Fruit fly (Drosophila melanogaster) whole organism, wandering third instar larva: ENCODE data around the gene CG12115.

ENCODE experiments used
- Abd-B ChIP-seq: fragments of >200 bp; optimal IDR thresholded peaks from 2 replicates; lab custom pipeline; 2017; ENCODE audit warnings: missing biosample characterization, missing genetic modification characterization
- CG32264 ChIP-seq: fragments of 200-800 bp; sonication (Bioruptor generic); optimal IDR thresholded peaks from 2 replicates; lab custom pipeline; 2016; ENCODE audit warnings: missing biosample characterization, missing genetic modification characterization
- CG9705 ChIP-seq: fragments of 200-800 bp; sonication (Bioruptor generic); optimal IDR thresholded peaks from 2 replicates; lab custom pipeline; 2018; ENCODE audit warnings: missing biosample characterization, mild to moderate bottlenecking, missing genetic modification characterization
- CrebA ChIP-seq: fragments of 200-800 bp; sonication (Bioruptor generic); optimal IDR thresholded peaks from 2 replicates; lab custom pipeline; 2016; ENCODE audit warnings: missing biosample characterization, mild to moderate bottlenecking, missing genetic modification characterization, borderline replicate concordance
- Dfd ChIP-seq: fragments of >200 bp; optimal IDR thresholded peaks from 2 replicates; lab custom pipeline; 2017; ENCODE audit warnings: missing biosample characterization, missing genetic modification characterization
- Dif ChIP-seq: fragments of 200-275, 200-300 bp; sonication (Bioruptor generic); optimal IDR thresholded peaks from 2 replicates; lab custom pipeline; 2018; ENCODE audit warnings: missing biosample characterization, missing genetic modification characterization; ENCODE audit not compliant: partially characterized antibody
- GATAd ChIP-seq: sonication (Bioruptor generic); optimal IDR thresholded peaks from 2 replicates; lab custom pipeline; 2016; ENCODE audit warnings: missing biosample characterization, missing genetic modification characterization
- HLH106 ChIP-seq: fragments of 200-800 bp; optimal IDR thresholded peaks from 3 replicates; lab custom pipeline; 2019; ENCODE audit warnings: missing biosample characterization, mild to moderate bottlenecking, missing genetic modification characterization, moderate library complexity
- Hnf4 ChIP-seq: fragments of 200-800 bp; sonication (Bioruptor generic); optimal IDR thresholded peaks from 2 replicates; lab custom pipeline; 2016; ENCODE audit warnings: missing biosample characterization, mild to moderate bottlenecking, missing genetic modification characterization
- Hr78 ChIP-seq: fragments of >200 bp; optimal IDR thresholded peaks from 2 replicates; lab custom pipeline; 2017; ENCODE audit warnings: missing biosample characterization, missing genetic modification characterization
- Hr83 ChIP-seq: fragments of 200-300 bp; sonication (Bioruptor generic); optimal IDR thresholded peaks from 2 replicates; lab custom pipeline; 2016; ENCODE audit warnings: missing biosample characterization, mild to moderate bottlenecking, missing genetic modification characterization, moderate library complexity; ENCODE audit not compliant: poor library complexity, severe bottlenecking
- Jra ChIP-seq: sonication (Bioruptor generic); optimal IDR thresholded peaks from 2 replicates; lab custom pipeline; 2016; ENCODE audit warnings: missing biosample characterization, missing genetic modification characterization
- Mio ChIP-seq: sonication (Bioruptor generic); optimal IDR thresholded peaks from 2 replicates; lab custom pipeline; 2016; ENCODE audit warnings: missing biosample characterization, missing genetic modification characterization
- Myc ChIP-seq: fragments of >200 bp; optimal IDR thresholded peaks from 2 replicates; lab custom pipeline; 2017
- N ChIP-seq: fragments of >200 bp; optimal IDR thresholded peaks from 2 replicates; lab custom pipeline; 2018; ENCODE audit warnings: missing biosample characterization, missing external identifiers, missing genetic modification characterization
- OdsH ChIP-seq: fragments of 200-800 bp; sonication (Bioruptor generic); optimal IDR thresholded peaks from 2 replicates; lab custom pipeline; 2016; ENCODE audit warnings: missing biosample characterization, mild to moderate bottlenecking, missing genetic modification characterization
- Rel ChIP-seq, 2 experiments: fragments of 200-800 bp; sonication (Bioruptor generic) in 1 of 2; optimal IDR thresholded peaks; 2 replicates in 1 of 2; 3 replicates in 1 of 2; lab custom pipeline; 2016 to 2019; ENCODE audit warnings: mild to moderate bottlenecking in 2 of 2, missing biosample characterization in 2 of 2, missing genetic modification characterization in 2 of 2, moderate library complexity in 1 of 2
- Sp1 ChIP-seq: fragments of 200-800 bp; sonication (Bioruptor generic); optimal IDR thresholded peaks from 3 replicates; lab custom pipeline; 2019; ENCODE audit warnings: missing biosample characterization, mild to moderate bottlenecking, missing genetic modification characterization, moderate library complexity
- Vsx2 ChIP-seq: fragments of 200-300, 225-300 bp; sonication (Bioruptor generic); optimal IDR thresholded peaks from 2 replicates; lab custom pipeline; 2018; ENCODE audit warnings: missing biosample characterization, missing genetic modification characterization; ENCODE audit not compliant: partially characterized antibody
- br ChIP-seq: fragments of 200-800 bp; sonication (Bioruptor generic); optimal IDR thresholded peaks from 2 replicates; lab custom pipeline; 2016; ENCODE audit warnings: missing biosample characterization, missing genetic modification characterization
- brk ChIP-seq: fragments of 200-800 bp; sonication (Bioruptor generic); optimal IDR thresholded peaks from 2 replicates; lab custom pipeline; 2016; ENCODE audit warnings: missing biosample characterization, mild to moderate bottlenecking, missing genetic modification characterization
- dl ChIP-seq, 2 experiments: fragments of 175-275, 200-275 bp in 1 of 2; fragments of 200-275 bp in 1 of 2; sonication (Bioruptor generic); optimal IDR thresholded peaks; lab custom pipeline; 2018; ENCODE audit warnings: mild to moderate bottlenecking in 2 of 2, missing biosample characterization in 2 of 2, missing genetic modification characterization in 2 of 2, moderate library complexity in 2 of 2; ENCODE audit not compliant: partially characterized antibody in 2 of 2, insufficient read depth in 1 of 2
- dmrt93B ChIP-seq: fragments of 200-800 bp; sonication (Bioruptor generic); optimal IDR thresholded peaks from 2 replicates; lab custom pipeline; 2018; ENCODE audit warnings: missing biosample characterization, mild to moderate bottlenecking, missing genetic modification characterization
- dsf ChIP-seq: sonication (Bioruptor generic); optimal IDR thresholded peaks from 2 replicates; lab custom pipeline; 2016; ENCODE audit warnings: missing biosample characterization, missing genetic modification characterization, borderline replicate concordance
- ey ChIP-seq: fragments of 200-800 bp; sonication (Bioruptor generic); optimal IDR thresholded peaks from 2 replicates; lab custom pipeline; 2016; ENCODE audit warnings: missing biosample characterization, missing genetic modification characterization
- foxo ChIP-seq, 2 experiments: fragments of 200-800 bp; sonication (Bioruptor generic); optimal IDR thresholded peaks; 2 replicates in 1 of 2; 3 replicates in 1 of 2; lab custom pipeline; 2016 to 2017; ENCODE audit warnings: missing biosample characterization in 2 of 2, missing genetic modification characterization in 2 of 2
- fru ChIP-seq: fragments of 200-800 bp; sonication (Bioruptor generic); optimal IDR thresholded peaks from 3 replicates; lab custom pipeline; 2016; ENCODE audit warnings: missing biosample characterization, mild to moderate bottlenecking, missing genetic modification characterization
- h ChIP-seq: fragments of 200-800 bp; sonication (Bioruptor generic); optimal IDR thresholded peaks from 3 replicates; lab custom pipeline; 2016; ENCODE audit warnings: missing biosample characterization, mild to moderate bottlenecking, missing genetic modification characterization
- jim ChIP-seq: fragments of 175-275, 200-325 bp; sonication (Bioruptor generic); optimal IDR thresholded peaks from 2 replicates; lab custom pipeline; 2016; ENCODE audit warnings: missing biosample characterization, mild to moderate bottlenecking, missing genetic modification characterization
- lola ChIP-seq: fragments of >200 bp; optimal IDR thresholded peaks from 2 replicates; lab custom pipeline; 2017; ENCODE audit warnings: missing biosample characterization, missing genetic modification characterization
- pan ChIP-seq: fragments of >200 bp; optimal IDR thresholded peaks from 2 replicates; lab custom pipeline; 2017
- psq ChIP-seq: fragments of 200-800 bp; sonication (Bioruptor generic); optimal IDR thresholded peaks from 3 replicates; lab custom pipeline; 2017; ENCODE audit warnings: missing biosample characterization, mild to moderate bottlenecking, missing genetic modification characterization, moderate library complexity
- rgr ChIP-seq: fragments of 200-800 bp; sonication (Bioruptor generic); optimal IDR thresholded peaks from 3 replicates; lab custom pipeline; 2016; ENCODE audit warnings: missing biosample characterization, mild to moderate bottlenecking, missing genetic modification characterization
- sage ChIP-seq: fragments of 200-800 bp; sonication (Bioruptor generic); optimal IDR thresholded peaks from 2 replicates; lab custom pipeline; 2016; ENCODE audit warnings: missing biosample characterization, mild to moderate bottlenecking, missing genetic modification characterization
- sv ChIP-seq: fragments of 200-800 bp; sonication (Bioruptor generic); optimal IDR thresholded peaks from 3 replicates; lab custom pipeline; 2016; ENCODE audit warnings: missing biosample characterization, missing genetic modification characterization
- tai ChIP-seq: sonication (Bioruptor generic); optimal IDR thresholded peaks from 2 replicates; lab custom pipeline; 2016; ENCODE audit warnings: missing biosample characterization, missing genetic modification characterization
- usp ChIP-seq: fragments of >200 bp; optimal IDR thresholded peaks from 2 replicates; lab custom pipeline; 2017; ENCODE audit warnings: missing biosample characterization, missing genetic modification characterization
- woc ChIP-seq: sonication (Bioruptor generic); optimal IDR thresholded peaks from 2 replicates; lab custom pipeline; 2016; ENCODE audit warnings: missing biosample characterization, mild to moderate bottlenecking, missing genetic modification characterization

Gene CG12115

dm6 chrX:9155715-9156387 lies 34.6 kb downstream of the CG12115 start:
- no peak for TF ChIP-seq woc (GFP tag; lab: Kevin White, UChicago)
- TF ChIP-seq usp (GFP tag; lab: Kevin White, UChicago): no peak
- no peak for TF ChIP-seq GATAd (GFP tag; lab: Kevin White, UChicago)
- TF ChIP-seq Abd-B (GFP tag; lab: Kevin White, UChicago): no peak
- no peak for TF ChIP-seq dsf (GFP tag; lab: Kevin White, UChicago)
- no peak for TF ChIP-seq sv
- TF ChIP-seq h (GFP tag; lab: Kevin White, UChicago): peak; percentile 23
- peak; percentile 8 for TF ChIP-seq sage (GFP tag; lab: Kevin White, UChicago)
- no peak for TF ChIP-seq Hnf4
- no peak for TF ChIP-seq dmrt93B (GFP tag; lab: Kevin White, UChicago)
- peak; percentile 3 for TF ChIP-seq Hr83 (GFP tag; lab: Kevin White, UChicago)
- peak; percentile 8 for TF ChIP-seq brk (GFP tag; lab: Kevin White, UChicago)
- TF ChIP-seq jim (GFP tag; lab: Kevin White, UChicago): no peak
- TF ChIP-seq Mio (GFP tag; lab: Kevin White, UChicago): no peak
- TF ChIP-seq Myc (lab: Kevin White, UChicago): no peak
- peak; percentile 18 for TF ChIP-seq HLH106 (tag; lab: Kevin White, UChicago)
- peak; percentile 32 for TF ChIP-seq Sp1 (GFP tag; lab: Kevin White, UChicago)
- TF ChIP-seq Dfd (GFP tag; lab: Kevin White, UChicago): no peak
- no peak for TF ChIP-seq fru
- no peak for TF ChIP-seq rgr (GFP tag; lab: Kevin White, UChicago)
- TF ChIP-seq CrebA (GFP tag; lab: Kevin White, UChicago): no peak
- peak; percentile 67 for TF ChIP-seq psq (GFP tag; lab: Kevin White, UChicago)
- TF ChIP-seq dl (GFP tag; optimal IDR thresholded peaks at IDR 0.05; lab: Kevin White, UChicago; ENCODE audit: insufficient read depth in 1 of 2, partially characterized antibody in 2 of 2): no peak
- no peak for TF ChIP-seq foxo (GFP tag; optimal IDR thresholded peaks at IDR 0.05; lab: Kevin White, UChicago)
- no peak for TF ChIP-seq Hr78 (GFP tag; lab: Kevin White, UChicago)
- TF ChIP-seq tai (GFP tag; lab: Kevin White, UChicago): no peak
- TF ChIP-seq CG9705: no peak
- no peak for TF ChIP-seq lola (GFP tag; lab: Kevin White, UChicago)
- TF ChIP-seq Jra: no peak
- TF ChIP-seq N (GFP tag; lab: Kevin White, UChicago): no peak
- TF ChIP-seq Vsx2 (GFP tag; lab: Kevin White, UChicago): no peak
- no peak for TF ChIP-seq CG32264 (GFP tag; lab: Kevin White, UChicago)
- TF ChIP-seq ey (GFP tag; lab: Kevin White, UChicago): no peak
- TF ChIP-seq pan (lab: Kevin White, UChicago): no peak
- peak; percentile 34 for TF ChIP-seq Rel (GFP tag; optimal IDR thresholded peaks at IDR 0.05; lab: Kevin White, UChicago)
- TF ChIP-seq Rel (tag; optimal IDR thresholded peaks at IDR 0.05; lab: Kevin White, UChicago): peak; percentile 32
- no peak for TF ChIP-seq OdsH (GFP tag; lab: Kevin White, UChicago)
- peak; percentile 17 for TF ChIP-seq br
- no peak for TF ChIP-seq Dif (GFP tag; lab: Kevin White, UChicago)

DNA sequence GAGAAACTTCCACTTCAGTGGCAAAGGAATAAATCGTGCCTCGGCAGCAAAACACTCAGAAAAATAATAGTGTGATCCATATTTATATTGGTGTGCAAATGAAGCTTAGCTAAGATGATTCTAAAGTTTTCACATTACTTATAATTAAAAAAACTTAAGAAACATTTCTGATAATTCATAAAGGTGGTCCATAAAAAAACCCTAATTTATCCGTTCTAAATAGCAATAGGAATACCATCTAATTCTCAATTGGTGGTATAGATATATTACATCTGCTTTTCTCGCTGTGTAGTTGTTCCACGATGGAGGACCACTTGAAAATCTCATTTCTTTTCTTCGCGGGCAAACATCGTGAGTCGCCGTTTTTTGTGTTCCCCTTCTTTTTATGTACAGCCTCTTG lies 35.3 kb downstream of the CG12115 start:
- TF ChIP-seq Vsx2 (GFP tag; lab: Kevin White, UChicago) (no peak), dl (GFP tag; optimal IDR thresholded peaks at IDR 0.05; lab: Kevin White, UChicago; ENCODE audit: insufficient read depth in 1 of 2, partially characterized antibody in 2 of 2) (no peak), OdsH (GFP tag; lab: Kevin White, UChicago) (peak; percentile 33), woc (GFP tag; lab: Kevin White, UChicago) (peak; percentile 41), sage (GFP tag; lab: Kevin White, UChicago) (peak; percentile 40), tai (GFP tag; lab: Kevin White, UChicago) (no peak), brk (GFP tag; lab: Kevin White, UChicago) (no peak), rgr (GFP tag; lab: Kevin White, UChicago) (peak; percentile 57), fru (peak; percentile 70), Jra (no peak), br (peak; percentile 57), Myc (lab: Kevin White, UChicago) (no peak), Sp1 (GFP tag; lab: Kevin White, UChicago) (peak; percentile 77), foxo (GFP tag; optimal IDR thresholded peaks at IDR 0.05; lab: Kevin White, UChicago) (peak in 1 of 2 experiments; percentile 65), Abd-B (GFP tag; lab: Kevin White, UChicago) (no peak), pan (lab: Kevin White, UChicago) (no peak), h (GFP tag; lab: Kevin White, UChicago) (peak; percentile 67), sv (peak; percentile 14), jim (GFP tag; lab: Kevin White, UChicago) (no peak), Hnf4 (peak; percentile 53), CG9705 (peak; percentile 40), HLH106 (tag; lab: Kevin White, UChicago) (peak; percentile 65), Rel (GFP tag; optimal IDR thresholded peaks at IDR 0.05; lab: Kevin White, UChicago) (no peak), Rel (tag; optimal IDR thresholded peaks at IDR 0.05; lab: Kevin White, UChicago) (no peak), ey (GFP tag; lab: Kevin White, UChicago) (peak; percentile 64), dmrt93B (GFP tag; lab: Kevin White, UChicago) (peak; percentile 56), CrebA (GFP tag; lab: Kevin White, UChicago) (no peak), dsf (GFP tag; lab: Kevin White, UChicago) (peak; percentile 16)
